Fruit fly (Drosophila melanogaster) whole organism, larva: ENCODE results near the gene mnb.

ENCODE experiments used
- noc ChIP-seq: fragments of 200-800 bp; sonication (Bioruptor generic); optimal IDR thresholded peaks from 3 replicates; lab custom pipeline; 2019; ENCODE audit warnings: missing biosample characterization, mild to moderate bottlenecking, missing genetic modification characterization, moderate library complexity

The mnb gene

DNA sequence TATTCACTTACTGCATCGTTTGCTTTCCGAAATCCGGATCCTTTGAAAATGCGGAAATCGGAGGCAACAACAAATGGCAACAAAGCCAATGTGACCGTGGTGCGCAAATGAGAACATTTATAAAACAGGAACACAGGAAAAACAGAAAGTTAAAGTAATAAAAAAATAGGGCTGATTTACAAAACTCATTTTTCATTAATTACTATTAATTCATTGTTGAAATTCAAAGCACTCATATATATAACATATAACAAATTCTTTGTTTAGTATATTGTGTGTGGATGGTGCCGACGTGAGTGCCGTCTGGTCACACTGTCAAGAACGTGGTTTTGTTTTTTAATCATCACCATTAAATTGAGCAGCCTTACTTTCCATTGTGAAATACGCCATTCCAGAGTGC is 26.3 kb downstream of the mnb start, which contains the start of the genes Arp8 and CG6769:
TSS of gene Arp8 (minus strand) at position 90 of the 400 bp plus-strand sequence.
TSS of gene CG6769 (plus strand) at position 292 of the 400 bp plus-strand sequence.
- TF ChIP-seq noc (tag; lab: Kevin White, UChicago): no peak

DNA sequence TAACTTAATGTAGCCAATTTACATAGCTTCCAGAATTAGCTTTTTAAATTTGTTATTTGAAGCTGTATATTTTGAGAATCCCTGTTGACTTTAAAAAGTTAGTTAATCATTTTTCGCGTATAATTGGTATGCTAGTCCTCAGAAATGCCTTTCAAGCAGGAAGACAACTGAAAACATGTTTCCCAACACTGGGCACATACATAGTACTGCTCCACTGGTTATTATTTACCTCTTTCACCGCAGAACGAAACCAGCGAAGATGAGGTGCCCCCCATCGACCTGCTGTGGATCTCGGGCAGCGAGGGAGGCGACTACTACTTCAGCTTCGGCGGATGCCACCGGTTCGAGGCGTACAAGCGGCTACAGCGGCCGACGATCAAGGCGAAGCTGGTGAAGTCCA is 29.2 kb downstream of the mnb start:
- no peak for TF ChIP-seq noc (tag; lab: Kevin White, UChicago)

DNA sequence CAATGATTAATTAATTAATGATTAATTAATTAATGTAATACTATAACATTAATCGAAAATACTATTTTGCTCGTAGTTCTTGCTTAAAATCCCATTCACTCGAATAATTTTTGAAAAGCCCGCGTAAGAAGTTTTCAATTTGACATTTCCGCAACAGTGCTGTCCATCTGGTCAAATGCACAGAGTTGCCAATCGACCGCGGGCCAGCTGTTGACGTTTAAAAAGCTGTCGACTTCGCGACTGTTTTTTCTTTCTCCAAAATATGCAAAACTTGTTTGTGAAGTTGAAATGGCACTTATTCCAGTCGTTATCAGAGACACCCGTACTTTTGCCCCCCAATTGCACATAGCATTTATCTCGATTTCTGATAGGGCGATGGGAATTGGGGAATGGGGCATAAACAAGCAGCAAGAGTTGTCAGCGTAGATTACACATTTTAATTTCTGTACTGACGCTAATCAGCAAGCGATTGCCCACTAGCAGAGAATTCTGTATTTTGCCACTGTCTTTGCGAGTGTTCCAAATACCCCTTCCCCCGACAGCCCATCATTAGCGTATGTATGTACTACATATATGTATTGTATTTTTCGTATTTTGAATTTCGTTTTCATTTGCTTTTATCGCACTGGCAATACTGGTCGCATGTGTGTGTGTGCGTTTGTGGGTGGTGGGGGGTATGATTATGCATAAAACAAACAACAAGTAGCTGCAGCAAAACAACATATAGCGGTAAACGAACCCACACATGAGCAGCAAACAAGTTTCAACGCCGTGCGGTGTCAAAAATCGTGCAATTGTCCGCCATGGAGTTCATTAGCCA is 30.4 kb downstream of the mnb start, which contains the start of gene Srx:
TSS of gene Srx (plus strand) at position 517 of the 820 bp plus-strand sequence.
- TF ChIP-seq noc (tag; lab: Kevin White, UChicago): peak; percentile 54

DNA sequence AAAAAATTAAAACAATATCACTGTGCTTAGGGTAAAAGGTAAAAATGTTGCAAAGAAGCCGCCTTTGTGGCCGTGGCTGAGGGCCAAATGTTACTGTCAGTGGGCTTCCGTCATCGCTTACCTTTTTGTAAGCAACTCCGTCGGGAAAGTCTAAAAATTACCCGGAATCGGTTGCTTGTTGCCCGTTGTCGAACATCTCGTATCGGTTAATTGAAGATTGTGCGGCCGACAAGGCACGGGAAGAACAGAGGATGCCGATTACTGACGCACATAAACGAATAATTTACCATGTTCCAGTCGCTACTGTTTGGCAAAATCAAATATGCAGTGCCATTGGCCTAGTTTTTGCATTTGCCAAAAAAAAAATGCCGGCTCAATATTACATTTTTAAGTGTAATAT is 31.0 kb downstream of the mnb start, which contains the start of gene Mco4:
TSS of gene Mco4 (minus strand) at position 101 of the 400 bp plus-strand sequence.
- TF ChIP-seq noc (tag; lab: Kevin White, UChicago): no peak

DNA sequence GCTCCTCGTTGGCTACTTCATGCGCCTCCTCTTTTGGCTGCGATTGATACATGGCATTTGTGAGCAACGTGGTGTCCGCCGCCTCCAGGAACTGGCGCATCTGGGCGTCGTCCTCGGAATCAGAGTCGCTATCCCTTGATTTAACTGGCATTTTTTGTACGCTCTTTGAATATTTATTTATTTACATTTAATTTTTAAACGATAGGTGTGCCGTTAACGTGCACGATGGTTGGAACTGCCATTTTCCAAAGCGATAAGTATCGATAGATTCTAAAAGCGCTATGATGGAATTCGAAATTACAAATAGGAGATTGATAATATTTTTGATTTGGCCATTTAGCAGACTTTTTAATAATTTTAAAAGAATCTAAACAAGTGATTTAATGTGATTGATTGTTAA is 34.6 kb downstream of the mnb start, which contains the start of gene CG32554:
TSS of gene CG32554 (minus strand) at position 229 of the 400 bp plus-strand sequence.
- no peak for TF ChIP-seq noc (tag; lab: Kevin White, UChicago)

DNA sequence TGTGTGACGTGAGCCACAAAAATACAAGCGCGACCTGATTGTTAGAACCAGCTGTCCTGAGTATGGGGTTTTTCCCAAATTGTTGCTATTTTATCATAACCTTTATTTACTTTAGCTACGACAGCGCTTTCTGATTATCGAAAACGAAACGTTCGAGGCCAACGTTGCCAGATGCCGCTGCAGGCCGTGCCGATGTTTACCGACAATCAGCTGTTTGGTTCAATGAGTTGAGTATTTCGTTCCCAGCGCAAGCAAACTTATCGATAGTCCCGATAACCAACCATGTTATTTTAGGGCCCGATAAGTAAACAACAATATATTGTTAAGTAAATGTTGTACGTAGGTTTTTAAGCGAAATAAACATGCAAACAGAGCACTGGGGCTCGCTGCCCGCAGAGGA is 36.8 kb downstream of the mnb start, which contains the start of the genes CG15814 and Spt7:
TSS of gene CG15814 (minus strand) at position 164 of the 400 bp plus-strand sequence.
TSS of gene Spt7 (plus strand) at position 282 of the 400 bp plus-strand sequence.
- TF ChIP-seq noc (tag; lab: Kevin White, UChicago): peak; percentile 45

DNA sequence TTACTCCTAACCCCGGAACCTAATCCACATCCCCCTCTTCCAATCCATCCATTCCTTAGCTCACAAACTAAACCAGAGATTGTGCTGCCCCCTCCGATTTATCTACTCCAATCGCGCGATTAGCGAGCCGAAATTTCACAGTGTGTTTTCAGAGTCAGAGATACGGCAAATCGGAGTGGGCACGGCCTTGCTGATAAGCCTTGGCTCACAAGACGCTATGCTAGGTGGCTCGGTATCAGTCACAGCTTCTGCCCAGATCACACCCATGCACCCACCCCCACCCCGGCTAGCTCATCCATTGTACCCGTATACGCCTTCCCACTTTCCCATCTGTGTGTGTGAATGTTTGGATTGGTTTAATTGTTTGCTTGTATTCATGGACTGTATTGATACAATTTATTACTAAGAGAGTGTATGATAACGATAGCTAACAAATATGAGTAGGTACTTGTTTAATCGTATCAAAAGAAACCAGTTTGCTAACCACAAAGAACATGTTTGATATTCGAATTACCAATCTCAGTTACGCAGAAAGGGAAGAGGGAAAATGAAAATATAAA is 41.1 kb downstream of the mnb start:
- no peak for TF ChIP-seq noc (tag; lab: Kevin White, UChicago)

DNA sequence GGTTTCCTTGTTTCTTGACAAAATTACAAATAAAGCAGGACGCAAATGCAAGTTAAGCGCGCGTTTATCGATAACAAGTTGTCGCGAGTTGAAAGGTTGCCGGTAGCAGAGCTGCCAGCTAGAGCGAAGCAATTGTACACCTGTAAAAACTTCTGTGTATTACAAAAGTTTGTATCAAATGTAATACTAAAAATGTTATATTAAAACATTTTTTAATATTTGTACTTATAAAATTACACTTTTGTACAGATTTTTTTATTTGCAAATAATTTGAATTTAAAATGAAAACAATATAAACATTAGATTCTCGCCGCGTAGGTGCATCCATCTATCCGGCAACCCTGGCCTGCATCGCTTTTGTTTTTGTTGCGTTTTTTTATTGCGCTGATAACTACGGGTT is 42.4 kb downstream of the mnb start, which contains the start of the genes CG8142 and Ucp4A:
TSS of gene CG8142 (minus strand) at position 82 of the 400 bp plus-strand sequence.
TSS of gene Ucp4A (plus strand) at position 327 of the 400 bp plus-strand sequence.
- peak; percentile 81 for TF ChIP-seq noc (tag; lab: Kevin White, UChicago)

DNA sequence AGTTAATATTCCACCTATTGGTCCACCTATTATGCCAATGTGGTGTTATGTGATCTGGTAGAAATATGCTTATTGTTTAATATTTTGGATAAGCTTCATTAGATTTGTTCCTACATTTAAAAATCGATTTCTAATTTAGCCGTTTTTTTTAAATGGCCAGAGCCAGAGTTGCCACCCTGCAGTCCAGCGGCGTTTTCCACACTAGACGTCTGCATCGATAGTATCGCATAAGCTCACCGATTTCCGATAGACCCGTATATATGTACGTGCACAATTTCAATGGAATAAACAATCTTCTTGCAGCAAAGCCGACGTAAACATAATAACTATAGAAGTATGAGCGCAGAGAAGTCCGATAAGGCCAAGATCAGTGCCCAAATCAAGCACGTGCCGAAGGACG is 45.1 kb downstream of the mnb start, which contains the start of gene Taf9:
TSS of gene Taf9 (plus strand) at position 239 of the 400 bp plus-strand sequence.
- TF ChIP-seq noc (tag; lab: Kevin White, UChicago): no peak

DNA sequence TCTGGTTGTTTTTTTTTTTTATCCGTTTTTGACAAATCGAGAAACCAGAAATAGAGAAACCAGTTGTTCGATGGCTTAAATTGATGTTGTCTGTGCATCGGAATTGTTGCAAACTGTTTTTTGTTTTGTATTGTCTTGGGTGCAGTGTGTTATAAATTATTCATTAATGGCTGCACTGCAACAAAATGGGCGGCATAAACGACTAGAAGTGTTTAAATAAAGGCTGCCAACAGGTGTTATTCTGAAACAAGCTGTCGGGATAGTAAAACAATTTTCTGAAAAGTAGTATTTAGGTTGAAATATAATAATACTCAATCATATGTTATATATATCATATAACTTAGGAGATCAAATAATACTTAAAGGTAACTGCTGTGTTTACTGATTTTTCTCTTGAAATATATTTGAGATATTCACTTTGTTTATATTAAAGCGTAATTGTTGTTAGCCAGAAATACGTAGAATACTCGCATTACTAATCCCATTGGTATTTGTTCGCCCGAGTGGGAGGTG is 50.5 kb downstream of the mnb start:
- no peak for TF ChIP-seq noc (tag; lab: Kevin White, UChicago)

DNA sequence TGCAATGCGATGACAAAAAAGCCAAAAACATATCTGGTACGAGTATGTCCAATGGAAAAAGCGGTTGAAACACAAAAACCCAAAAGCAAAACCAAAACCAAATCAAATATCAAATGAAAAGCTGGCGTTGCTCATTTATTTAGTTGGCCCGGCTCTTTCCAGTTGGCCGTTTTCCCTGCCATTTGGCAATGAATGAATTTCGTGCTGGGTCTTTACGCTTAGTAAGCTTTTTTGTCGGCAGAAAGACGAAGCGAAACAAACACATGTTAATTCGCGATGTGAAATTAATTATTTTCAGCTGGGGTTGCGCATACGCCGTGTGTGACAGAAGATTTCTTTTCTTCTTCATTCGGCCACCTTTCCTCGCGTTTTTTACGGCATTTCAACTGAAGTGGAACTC is 52.3 kb downstream of the mnb start:
- TF ChIP-seq noc (tag; lab: Kevin White, UChicago): no peak

DNA sequence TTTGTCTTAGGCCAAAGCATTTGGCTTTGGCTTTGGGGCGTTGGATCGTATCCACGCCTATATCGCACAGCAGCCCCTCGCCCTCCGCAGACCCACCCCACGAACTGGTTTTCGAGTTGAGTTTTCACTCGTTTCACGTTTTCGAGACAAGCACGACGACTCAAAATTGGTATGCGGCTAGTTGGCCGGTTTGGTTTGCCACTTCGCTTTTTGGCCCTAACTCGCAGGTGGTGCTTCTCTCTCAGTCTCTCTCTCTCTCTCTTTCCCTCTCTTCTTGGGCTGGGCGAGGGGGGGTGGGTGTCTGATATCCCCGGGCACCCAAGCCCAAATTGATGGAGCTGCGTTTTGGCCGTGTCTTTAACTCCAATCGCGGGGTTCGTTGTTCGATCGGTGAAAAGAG is 53.0 kb downstream of the mnb start:
- no peak for TF ChIP-seq noc (tag; lab: Kevin White, UChicago)

DNA sequence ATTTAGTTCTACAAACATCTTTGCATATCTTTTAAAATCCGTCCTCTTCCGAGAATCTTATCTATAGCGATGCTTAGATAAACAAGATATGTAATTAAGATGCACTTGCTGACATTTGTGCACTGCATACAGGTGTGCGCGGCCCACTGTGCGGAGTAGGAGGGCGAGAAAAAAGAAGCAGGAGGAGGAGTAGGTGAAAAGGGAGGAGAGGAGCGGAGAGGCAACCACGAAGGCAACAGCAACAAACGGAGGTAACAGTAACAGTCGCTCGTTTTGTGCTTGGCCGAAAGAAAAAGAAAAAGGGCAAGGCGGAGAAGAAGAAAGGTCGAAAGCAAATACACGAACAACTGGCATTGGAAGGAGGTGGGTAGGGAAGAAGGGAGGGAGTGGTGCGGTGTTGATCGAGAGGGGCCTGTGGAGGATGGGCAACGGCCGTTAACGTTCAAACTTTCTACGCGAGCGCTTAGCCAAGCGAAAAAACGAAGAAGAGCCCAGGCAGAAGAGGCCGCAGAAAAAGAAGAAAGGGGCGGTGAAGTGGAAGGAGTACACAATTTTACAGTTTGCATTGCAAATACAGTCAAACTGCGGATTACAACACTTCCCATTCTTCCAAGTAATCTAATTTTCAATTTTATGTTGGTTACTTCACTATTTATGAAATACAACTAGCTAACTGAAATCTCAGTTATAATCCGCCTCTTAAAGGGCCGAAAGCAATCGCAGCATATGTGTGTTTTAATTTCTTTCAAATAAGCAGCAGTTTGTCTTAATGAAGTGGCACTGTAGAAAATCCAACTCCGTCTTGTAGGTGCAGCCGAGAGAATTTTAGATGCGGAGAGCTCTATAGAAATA is 54.6 kb downstream of the mnb start:
- TF ChIP-seq noc (tag; lab: Kevin White, UChicago): no peak

DNA sequence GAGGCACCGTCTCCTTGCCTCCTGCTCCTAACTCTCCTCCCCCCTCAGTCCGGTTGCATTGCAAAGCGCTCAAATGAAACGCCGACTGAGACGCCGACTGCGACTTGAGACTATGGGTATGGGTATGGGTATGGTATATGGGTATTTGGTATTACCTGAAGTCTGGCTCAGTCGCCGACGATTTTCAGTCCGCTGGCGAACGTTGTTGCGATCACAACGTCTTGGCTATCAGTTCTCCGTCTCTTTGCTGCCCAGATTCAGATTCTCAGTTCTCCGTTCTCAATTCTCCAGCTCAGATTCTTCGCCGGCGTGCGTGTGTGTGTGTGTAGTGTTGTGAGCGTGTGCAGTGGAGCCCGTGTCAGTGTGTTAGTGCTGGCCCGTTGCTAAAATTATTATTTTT is 56.4 kb downstream of the mnb start, which contains the start of gene CG6398:
TSS of gene CG6398 (plus strand) at position 185 of the 400 bp plus-strand sequence.
- TF ChIP-seq noc (tag; lab: Kevin White, UChicago): no peak

DNA sequence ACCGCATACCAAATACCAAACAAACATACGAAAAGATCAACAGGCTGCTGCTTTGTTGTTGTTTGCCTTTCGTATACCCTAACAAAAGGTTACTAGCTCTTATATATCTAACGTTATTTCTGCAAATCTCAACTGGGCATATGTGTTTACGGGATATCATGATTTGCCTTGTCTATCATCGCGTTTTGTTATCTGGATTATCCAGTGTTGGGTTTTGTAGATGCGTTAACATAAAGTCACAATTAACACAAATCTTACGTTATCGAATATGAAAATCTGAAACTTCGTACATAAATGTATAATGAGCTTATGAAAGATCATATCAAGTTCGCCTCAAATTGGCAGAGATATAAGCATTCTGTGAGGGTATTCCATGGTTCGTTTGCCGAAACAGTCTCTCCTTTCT is 56.8 kb downstream of the mnb start:
- peak; percentile 31 for TF ChIP-seq noc (tag; lab: Kevin White, UChicago)
